Worm (Caenorhabditis elegans) whole organism, young adult: Measurements from ENCODE around the gene ins-8.

ENCODE experiments used
- B0019.2 ChIP-seq: fragments of 200-800 bp; sonication (Bioruptor generic); conservative IDR thresholded peaks from 2 replicates; pipeline ENCODE4 v1.3.6; 2022; ENCODE audit warnings: missing genetic modification reagents, missing genetic modification characterization, missing compliant biosample characterization
- B0336.3 ChIP-seq: fragments of 200-800 bp; sonication (Bioruptor generic); IDR thresholded peaks from 2 replicates; pipeline ENCODE4 v1.3.6; 2022; ENCODE audit warnings: missing genetic modification characterization, missing compliant biosample characterization
- C17E4.6 ChIP-seq: fragments of 200-800 bp; sonication (Bioruptor generic); IDR thresholded peaks from 2 replicates; pipeline ENCODE4 v1.3.6; 2022; ENCODE audit warnings: missing genetic modification reagents, missing genetic modification characterization, missing compliant biosample characterization
- D2030.7 ChIP-seq: fragments of 200-800 bp; sonication (Bioruptor generic); IDR thresholded peaks from 2 replicates; pipeline ENCODE4 v1.3.6; 2022; ENCODE audit warnings: missing genetic modification reagents, missing genetic modification characterization, missing compliant biosample characterization
- F10E7.11 ChIP-seq: sonication (generic microtip); optimal IDR thresholded peaks from 2 replicates; lab custom pipeline; 2017; ENCODE audit warnings: mild to moderate bottlenecking, missing genetic modification characterization, moderate library complexity, missing compliant biosample characterization
- F37B4.10 ChIP-seq: fragments of 200-800 bp; sonication (Bioruptor generic); IDR thresholded peaks from 2 replicates; pipeline ENCODE4 v1.3.6; 2022; ENCODE audit warnings: missing genetic modification characterization, missing compliant biosample characterization
- F39B2.1 ChIP-seq: fragments of 200-800 bp; sonication (Bioruptor generic); IDR thresholded peaks from 2 replicates; pipeline ENCODE4 v1.3.6; 2022; ENCODE audit warnings: missing genetic modification reagents, missing genetic modification characterization, missing compliant biosample characterization
- F49E8.2 ChIP-seq: sonication (generic microtip); optimal IDR thresholded peaks from 3 replicates; lab custom pipeline; 2017; ENCODE audit warnings: missing genetic modification characterization, mild to moderate bottlenecking, missing compliant biosample characterization, antibody characterized with exemption, moderate library complexity; ENCODE audit not compliant: insufficient read depth
- F55B11.4 ChIP-seq: sonication (generic microtip); optimal IDR thresholded peaks from 2 replicates; lab custom pipeline; 2016; ENCODE audit warnings: missing compliant biosample characterization, missing genetic modification characterization, borderline replicate concordance; ENCODE audit not compliant: insufficient read depth
- F57C9.4 ChIP-seq: sonication (generic microtip); optimal IDR thresholded peaks from 2 replicates; lab custom pipeline; 2017; ENCODE audit warnings: mild to moderate bottlenecking, missing genetic modification characterization, missing compliant biosample characterization
- Y53F4B.3 ChIP-seq: fragments of 200-800 bp; sonication (Bioruptor generic); IDR thresholded peaks from 2 replicates; pipeline ENCODE4 v1.3.6; 2022; ENCODE audit warnings: missing genetic modification reagents, missing genetic modification characterization, missing compliant biosample characterization
- Y53G8AR.9 ChIP-seq: fragments of 200-800 bp; sonication (Bioruptor generic); conservative IDR thresholded peaks from 2 replicates; pipeline ENCODE4 v1.3.6; 2022; ENCODE audit warnings: missing genetic modification reagents, missing genetic modification characterization, missing compliant biosample characterization
- Y67H2A.10 ChIP-seq: fragments of 200-800 bp; sonication (Bioruptor generic); conservative IDR thresholded peaks from 2 replicates; pipeline ENCODE4 v1.3.6; 2022; ENCODE audit warnings: missing genetic modification reagents, missing genetic modification characterization, missing compliant biosample characterization
- ZK185.1 ChIP-seq: sonication (generic microtip); optimal IDR thresholded peaks from 2 replicates; lab custom pipeline; 2016; ENCODE audit warnings: mild to moderate bottlenecking, missing genetic modification characterization, missing compliant biosample characterization; ENCODE audit not compliant: poor library complexity, severe bottlenecking
- akir-1 ChIP-seq: fragments of 200-800 bp; sonication (Bioruptor generic); optimal IDR thresholded peaks from 2 replicates; lab custom pipeline; 2018; ENCODE audit warnings: mild to moderate bottlenecking, missing genetic modification characterization, moderate library complexity, missing compliant biosample characterization
- ama-1 ChIP-seq, 3 experiments: fragments of 150-350 bp in 1 of 3; sonication (generic microtip) in 2 of 3; optimal IDR thresholded peaks; 2 replicates each; lab custom pipeline; 2014 to 2018; ENCODE audit warnings: missing biosample characterization in 2 of 3, missing genetic modification characterization in 2 of 3, missing genetic modification reagents in 2 of 3
- atf-7 ChIP-seq: sonication (generic microtip); optimal IDR thresholded peaks from 2 replicates; lab custom pipeline; 2017; ENCODE audit warnings: mild to moderate bottlenecking, missing genetic modification characterization, missing compliant biosample characterization
- attf-3 ChIP-seq: fragments of 200-800 bp; sonication (Bioruptor generic); conservative IDR thresholded peaks from 2 replicates; pipeline ENCODE4 v1.3.6; 2022; ENCODE audit warnings: missing genetic modification reagents, missing genetic modification characterization, missing compliant biosample characterization
- attf-5 ChIP-seq: fragments of 200-800 bp; sonication (Bioruptor generic); optimal IDR thresholded peaks from 2 replicates; lab custom pipeline; 2018; ENCODE audit warnings: mild to moderate bottlenecking, missing genetic modification characterization, missing compliant biosample characterization
- attf-6 ChIP-seq: fragments of 200-800 bp; sonication (Bioruptor generic); IDR thresholded peaks from 2 replicates; pipeline ENCODE4 v1.3.6; 2022; ENCODE audit warnings: missing genetic modification reagents, missing genetic modification characterization, missing compliant biosample characterization
- bed-1 ChIP-seq: fragments of 200-800 bp; sonication (Bioruptor generic); IDR thresholded peaks from 2 replicates; pipeline ENCODE4 v1.3.6; 2022; ENCODE audit warnings: missing genetic modification reagents, missing genetic modification characterization, missing compliant biosample characterization
- cebp-1 ChIP-seq, 2 experiments: fragments of 200-800 bp in 1 of 2; sonication (Bioruptor generic) in 1 of 2; sonication (generic microtip) in 1 of 2; IDR thresholded peaks in 1 of 2; optimal IDR thresholded peaks in 1 of 2; 2 replicates each; pipeline versions ENCODE4 v1.3.6 to Lab custom; 2017 to 2022; ENCODE audit warnings: missing compliant biosample characterization in 2 of 2, missing genetic modification characterization in 2 of 2, mild to moderate bottlenecking in 1 of 2, missing genetic modification reagents in 1 of 2, moderate library complexity in 1 of 2
- ceh-40 ChIP-seq: fragments of 200-800 bp; sonication (Bioruptor generic); IDR thresholded peaks from 2 replicates; pipeline ENCODE4 v1.3.6; 2022; ENCODE audit warnings: missing genetic modification characterization, missing compliant biosample characterization
- ceh-58 ChIP-seq: fragments of 200-800 bp; sonication (Bioruptor generic); IDR thresholded peaks from 2 replicates; pipeline ENCODE4 v1.3.6; 2022; ENCODE audit warnings: missing genetic modification characterization, missing compliant biosample characterization
- ceh-91 ChIP-seq: fragments of 200-800 bp; sonication (Bioruptor generic); IDR thresholded peaks from 2 replicates; pipeline ENCODE4 v1.3.6; 2022; ENCODE audit warnings: missing genetic modification reagents, missing genetic modification characterization, missing compliant biosample characterization
- chd-7 ChIP-seq: sonication (generic microtip); optimal IDR thresholded peaks from 2 replicates; lab custom pipeline; 2016; ENCODE audit warnings: mild to moderate bottlenecking, missing genetic modification characterization, moderate library complexity, missing compliant biosample characterization
- dox-1 ChIP-seq: fragments of 200-800 bp; sonication (Bioruptor generic); IDR thresholded peaks from 2 replicates; pipeline ENCODE4 v1.3.6; 2022; ENCODE audit warnings: missing genetic modification reagents, missing genetic modification characterization, missing compliant biosample characterization
- dpff-1 ChIP-seq: sonication (generic microtip); optimal IDR thresholded peaks from 2 replicates; lab custom pipeline; 2017; ENCODE audit warnings: mild to moderate bottlenecking, missing genetic modification characterization, missing compliant biosample characterization
- egrh-3 ChIP-seq: fragments of 200-800 bp; sonication (Bioruptor generic); IDR thresholded peaks from 2 replicates; pipeline ENCODE4 v1.3.6; 2022; ENCODE audit warnings: missing genetic modification reagents, missing genetic modification characterization, missing compliant biosample characterization
- ets-4 ChIP-seq: fragments of 200-800 bp; sonication (Bioruptor generic); optimal IDR thresholded peaks from 2 replicates; lab custom pipeline; 2018; ENCODE audit warnings: mild to moderate bottlenecking, missing genetic modification characterization, missing compliant biosample characterization
- him-1 ChIP-seq: sonication (generic microtip); optimal IDR thresholded peaks from 2 replicates; lab custom pipeline; 2016; ENCODE audit warnings: missing genotype, missing genetic modification reagents, missing genetic modification characterization, missing compliant biosample characterization
- hmg-1.2 ChIP-seq: fragments of 200-800 bp; sonication (Bioruptor generic); IDR thresholded peaks from 2 replicates; pipeline ENCODE4 v1.3.6; 2022; ENCODE audit warnings: missing genetic modification reagents, missing genetic modification characterization, missing compliant biosample characterization
- hsf-1 ChIP-seq: fragments of 200-800 bp; sonication (Bioruptor generic); IDR thresholded peaks from 2 replicates; pipeline ENCODE4 v1.3.6; 2022; ENCODE audit warnings: missing genetic modification reagents, missing genetic modification characterization, missing compliant biosample characterization
- lin-40 ChIP-seq: sonication (generic microtip); optimal IDR thresholded peaks from 2 replicates; lab custom pipeline; 2016; ENCODE audit warnings: missing genetic modification characterization, mild to moderate bottlenecking, missing compliant biosample characterization, missing genotype, missing genetic modification reagents
- lsl-1 ChIP-seq: fragments of 200-800 bp; sonication (Bioruptor generic); optimal IDR thresholded peaks from 2 replicates; lab custom pipeline; 2018; ENCODE audit warnings: mild to moderate bottlenecking, missing genetic modification characterization, moderate library complexity, missing compliant biosample characterization
- madf-8 ChIP-seq: fragments of 200-800 bp; sonication (Bioruptor generic); conservative IDR thresholded peaks from 2 replicates; pipeline ENCODE4 v1.3.6; 2022; ENCODE audit warnings: missing genetic modification reagents, missing genetic modification characterization, missing compliant biosample characterization
- mel-28 ChIP-seq: sonication (generic microtip); optimal IDR thresholded peaks from 2 replicates; lab custom pipeline; 2016; ENCODE audit warnings: borderline replicate concordance, mild to moderate bottlenecking, missing genetic modification characterization, missing compliant biosample characterization
- nhr-80 ChIP-seq: sonication (generic microtip); optimal IDR thresholded peaks from 2 replicates; lab custom pipeline; 2016; ENCODE audit warnings: missing genetic modification characterization, missing compliant biosample characterization
- nhr-90 ChIP-seq: sonication (generic microtip); optimal IDR thresholded peaks from 2 replicates; lab custom pipeline; 2016; ENCODE audit warnings: missing genotype, mild to moderate bottlenecking, missing genetic modification characterization, missing compliant biosample characterization
- pha-4 ChIP-seq: fragments of 150-350 bp; sonication (generic microtip); optimal IDR thresholded peaks from 2 replicates; lab custom pipeline; 2014; ENCODE audit warnings: missing biosample characterization, missing genetic modification reagents, missing genetic modification characterization
- rcor-1 ChIP-seq: fragments of 200-800 bp; sonication (Bioruptor generic); IDR thresholded peaks from 2 replicates; pipeline ENCODE4 v1.3.6; 2022; ENCODE audit warnings: missing genetic modification reagents, missing genetic modification characterization, missing compliant biosample characterization
- sdz-38 ChIP-seq: sonication (generic microtip); optimal IDR thresholded peaks from 2 replicates; lab custom pipeline; 2016; ENCODE audit warnings: missing genotype, missing genetic modification characterization, missing compliant biosample characterization
- snpc-4 ChIP-seq, 5 experiments: fragments of 150-350 bp in 1 of 5; sonication (generic microtip) in 4 of 5; optimal IDR thresholded peaks; 2 replicates each; lab custom pipeline; 2014 to 2018; ENCODE audit warnings: missing genetic modification characterization in 5 of 5, missing biosample characterization in 3 of 5, antibody characterized with exemption in 2 of 5, mild to moderate bottlenecking in 2 of 5, missing compliant biosample characterization in 2 of 5, missing genotype in 2 of 5, moderate library complexity in 2 of 5, missing genetic modification reagents in 1 of 5
- tbp1 ChIP-seq: fragments of 200-800 bp; sonication (Bioruptor generic); optimal IDR thresholded peaks from 2 replicates; lab custom pipeline; 2018; ENCODE audit warnings: mild to moderate bottlenecking, missing genetic modification characterization, missing compliant biosample characterization
- xnd-1 ChIP-seq: sonication (generic microtip); optimal IDR thresholded peaks from 2 replicates; lab custom pipeline; 2016; ENCODE audit warnings: missing genotype, missing genetic modification reagents, missing genetic modification characterization, missing compliant biosample characterization
- ztf-22 ChIP-seq: fragments of 200-800 bp; sonication (Bioruptor generic); optimal IDR thresholded peaks from 2 replicates; lab custom pipeline; 2018; ENCODE audit warnings: mild to moderate bottlenecking, missing genetic modification characterization, moderate library complexity, missing compliant biosample characterization

The ins-8 gene

DNA sequence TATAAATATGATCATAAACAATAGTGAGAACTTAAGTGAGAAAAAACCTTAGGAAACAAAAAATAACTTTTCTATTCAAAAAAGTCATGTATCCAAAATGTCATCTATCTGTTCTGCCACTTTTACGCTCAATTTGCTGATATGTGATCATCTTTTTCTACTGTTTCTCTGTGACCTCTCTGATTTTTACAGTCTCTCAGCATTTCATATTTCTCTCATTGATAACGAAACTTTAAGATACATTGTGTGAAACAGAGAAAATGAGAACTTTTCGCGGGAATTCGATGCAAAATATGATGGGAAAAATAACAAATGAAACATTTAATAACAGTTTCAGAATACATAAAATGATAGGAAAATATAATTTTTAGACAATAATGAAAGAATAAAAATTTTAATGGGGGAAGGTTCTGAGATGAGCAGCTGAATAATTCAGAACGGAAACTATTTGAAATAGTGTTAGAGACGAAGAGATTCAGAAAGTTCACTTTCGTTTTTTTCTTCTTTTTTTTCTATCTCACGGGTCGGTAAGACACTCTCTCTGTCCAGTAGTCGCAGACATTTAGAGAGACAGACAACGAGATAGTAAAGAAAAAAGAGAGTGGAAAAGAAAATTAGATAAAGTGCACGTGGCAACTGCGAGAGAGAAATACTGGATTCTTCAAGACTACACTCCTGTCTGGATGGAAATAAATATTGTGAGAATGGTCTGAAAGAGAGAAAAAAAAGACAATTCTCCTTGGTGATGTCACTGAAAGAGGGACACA lies 3.3 kb downstream of the ins-8 start (continued):
- no peak for TF ChIP-seq F57C9.4 (tag; lab: Kevin White, UChicago)
- TF ChIP-seq nhr-80 (tag; lab: Kevin White, UChicago): peak; percentile 79
- no peak for TF ChIP-seq attf-3
- TF ChIP-seq pha-4 (tag; lab: Kevin White, UChicago): no peak
- no peak for TF ChIP-seq ceh-40 (GFP tag; lab: Robert Waterston, UW)
- TF ChIP-seq him-1 (tag; lab: Kevin White, UChicago): no peak
- peak; percentile 80 for TF ChIP-seq lin-40
- no peak for TF ChIP-seq C17E4.6 (GFP tag; lab: Robert Waterston, UW)
- no peak for TF ChIP-seq D2030.7
- no peak for TF ChIP-seq Y53F4B.3 (GFP tag; lab: Robert Waterston, UW)
- TF ChIP-seq atf-7 (tag; lab: Kevin White, UChicago): no peak
- no peak for TF ChIP-seq attf-6 (GFP tag; lab: Robert Waterston, UW)
- TF ChIP-seq ceh-58 (GFP tag; lab: Robert Waterston, UW): no peak
- no peak for TF ChIP-seq madf-8 (GFP tag; lab: Robert Waterston, UW)
- no peak for TF ChIP-seq xnd-1 (tag; lab: Kevin White, UChicago)
- TF ChIP-seq rcor-1 (GFP tag; lab: Robert Waterston, UW): no peak
- no peak for TF ChIP-seq lsl-1 (GFP tag; lab: Kevin White, UChicago)
- TF ChIP-seq dpff-1 (tag; lab: Kevin White, UChicago): no peak
- no peak for TF ChIP-seq ZK185.1 (tag; lab: Kevin White, UChicago)
- TF ChIP-seq F10E7.11 (tag; lab: Kevin White, UChicago): no peak
- TF ChIP-seq nhr-90 (tag; lab: Kevin White, UChicago): no peak
- no peak for TF ChIP-seq B0019.2
- TF ChIP-seq Y67H2A.10 (GFP tag; lab: Robert Waterston, UW): no peak
- no peak for TF ChIP-seq F49E8.2 (tag; lab: Kevin White, UChicago)
- TF ChIP-seq F37B4.10 (GFP tag; lab: Robert Waterston, UW): no peak
- 0 out of 2 replicates have a peak, but pooled peaks have one; percentile 7 for TF ChIP-seq dox-1
- no peak for TF ChIP-seq F55B11.4 (tag; lab: Kevin White, UChicago)
- TF ChIP-seq F39B2.1 (GFP tag; lab: Robert Waterston, UW): no peak
- TF ChIP-seq ceh-91 (GFP tag; lab: Robert Waterston, UW): no peak
- peak; percentile 42 for TF ChIP-seq chd-7 (tag; lab: Kevin White, UChicago)
- TF ChIP-seq B0336.3: no peak
- TF ChIP-seq snpc-4 (GFP tag; optimal IDR thresholded peaks at IDR 0.05; lab: Kevin White, UChicago): no peak
- peak in 1 of 4 experiments; percentile 6 for TF ChIP-seq snpc-4 (tag; optimal IDR thresholded peaks at IDR 0.05; lab: Kevin White, UChicago)
- no peak for TF ChIP-seq akir-1 (GFP tag; lab: Kevin White, UChicago)
- no peak for TF ChIP-seq hsf-1
- no peak for TF ChIP-seq Y53G8AR.9 (GFP tag; lab: Robert Waterston, UW)
- no peak for TF ChIP-seq ama-1 (optimal IDR thresholded peaks at IDR 0.05; lab: Kevin White, UChicago)
- TF ChIP-seq ama-1 (GFP tag; optimal IDR thresholded peaks at IDR 0.05; lab: Kevin White, UChicago): no peak
- no peak for TF ChIP-seq mel-28 (tag; lab: Kevin White, UChicago)
- peak; percentile 28; the same call in 1 of the 2 replicates for TF ChIP-seq cebp-1 (GFP tag; IDR thresholded peaks at IDR 0.05; lab: Robert Waterston, UW)
- peak; percentile 64 for TF ChIP-seq cebp-1 (tag; optimal IDR thresholded peaks at IDR 0.05; lab: Kevin White, UChicago)
- peak; percentile 68 for TF ChIP-seq attf-5 (GFP tag; lab: Kevin White, UChicago)
- no peak for TF ChIP-seq tbp1 (GFP tag; lab: Kevin White, UChicago)
- no peak for TF ChIP-seq bed-1 (GFP tag; lab: Robert Waterston, UW)
- TF ChIP-seq ztf-22: peak; percentile 59
- TF ChIP-seq sdz-38: no peak
- TF ChIP-seq egrh-3 (GFP tag; lab: Robert Waterston, UW): no peak
- TF ChIP-seq hmg-1.2 (GFP tag; lab: Robert Waterston, UW): peak; percentile 80
- no peak for TF ChIP-seq ets-4 (GFP tag; lab: Kevin White, UChicago)
